Worm (Caenorhabditis elegans): ENCODE data around the gene tdo-2.

ce11 chrIII:5900709-5901108, 19.0 kb downstream of the tdo-2 start:
- TF ChIP-seq hnd-1 (tag; optimal IDR thresholded peaks at IDR 0.05) (no peak), ama-1 (optimal IDR thresholded peaks at IDR 0.05) (no peak), F13C5.2 (tag; optimal IDR thresholded peaks at IDR 0.05) (no peak), hmg-4 (GFP tag; optimal IDR thresholded peaks at IDR 0.05) (no peak), hmbx-1 (tag; optimal IDR thresholded peaks at IDR 0.05) (no peak), tbx-11 (GFP tag; IDR thresholded peaks at IDR 0.05) (no peak), B0310.2 (tag; optimal IDR thresholded peaks at IDR 0.05) (no peak), ceh-13 (GFP tag; optimal IDR thresholded peaks at IDR 0.05) (no peak), scrt-1 (GFP tag; IDR thresholded peaks at IDR 0.05) (no peak), ets-7 (tag; optimal IDR thresholded peaks at IDR 0.05) (no peak), ceh-36 (tag; optimal IDR thresholded peaks at IDR 0.05) (no peak), pes-1 (GFP tag; IDR thresholded peaks at IDR 0.05) (no peak), flt-1 (GFP tag; IDR thresholded peaks at IDR 0.05) (no peak; the same call in 1 of the 2 replicates)
